Worm (Caenorhabditis elegans): ENCODE data around the gene F23F1.6.

The F23F1.6 gene

ce11 chrII:60049-60448 is 22.9 kb upstream of the F23F1.6 start:
- TF ChIP-seq sox-4 (tag; optimal IDR thresholded peaks at IDR 0.05) (no peak), ztf-11 (tag; optimal IDR thresholded peaks at IDR 0.05) (no peak), ets-5 (GFP tag; IDR thresholded peaks at IDR 0.05) (no peak), nhr-20 (tag; optimal IDR thresholded peaks at IDR 0.05) (peak; percentile 24), tbx-2 (tag; optimal IDR thresholded peaks at IDR 0.05) (no peak), lin-13 (GFP tag; optimal IDR thresholded peaks at IDR 0.05) (no peak), lin-35 (GFP tag; optimal IDR thresholded peaks at IDR 0.05) (peak in 1 of 2 experiments; percentile 16), skn-1 (tag; optimal IDR thresholded peaks at IDR 0.05) (no peak), snu-23 (GFP tag; optimal IDR thresholded peaks at IDR 0.05) (peak; percentile 54), fkh-8 (tag; optimal IDR thresholded peaks at IDR 0.05) (no peak), ceh-90 (tag; optimal IDR thresholded peaks at IDR 0.05) (no peak), blmp-1 (tag; optimal IDR thresholded peaks at IDR 0.05) (peak; percentile 59), unc-98 (GFP tag; IDR thresholded peaks at IDR 0.05) (no peak), mep-1 (tag; optimal IDR thresholded peaks at IDR 0.05) (no peak), hlh-17 (GFP tag; optimal IDR thresholded peaks at IDR 0.05; ENCODE audit: borderline replicate concordance) (no peak), efl-3 (GFP tag; optimal IDR thresholded peaks at IDR 0.05) (no peak), snpc-4 (tag; optimal IDR thresholded peaks at IDR 0.05) (no peak), swsn-7 (tag; optimal IDR thresholded peaks at IDR 0.05) (no peak), efl-1 (optimal IDR thresholded peaks at IDR 0.05) (no peak), efl-1 (GFP tag; optimal IDR thresholded peaks at IDR 0.05 in 1 of 2) (no peak), nhr-11 (tag; optimal IDR thresholded peaks at IDR 0.05) (no peak), C04F5.9 (tag; optimal IDR thresholded peaks at IDR 0.05) (no peak), unc-62 (GFP tag; optimal IDR thresholded peaks at IDR 0.05) (no peak), zip-4 (GFP tag; optimal IDR thresholded peaks at IDR 0.05) (no peak), grh-1 (GFP tag; IDR thresholded peaks at IDR 0.05) (no peak), hpl-2 (GFP tag; optimal IDR thresholded peaks at IDR 0.05) (no peak), ztf-4 (tag; optimal IDR thresholded peaks at IDR 0.05) (no peak), ceh-82 (tag; optimal IDR thresholded peaks at IDR 0.05) (no peak), Y116A8C.19 (tag; optimal IDR thresholded peaks at IDR 0.05; ENCODE audit: borderline replicate concordance) (no peak), ceh-63 (GFP tag; optimal IDR thresholded peaks at IDR 0.05) (no peak), fkh-4 (tag; optimal IDR thresholded peaks at IDR 0.05; ENCODE audit: borderline replicate concordance) (no peak), nhr-71 (tag; optimal IDR thresholded peaks at IDR 0.05) (peak; percentile 3), nhr-85 (tag) (peak; percentile 65), unc-86 (tag; optimal IDR thresholded peaks at IDR 0.05) (no peak), ceh-8 (GFP tag; optimal IDR thresholded peaks at IDR 0.05) (no peak), mdl-1 (tag; optimal IDR thresholded peaks at IDR 0.05) (no peak), nhr-12 (tag; optimal IDR thresholded peaks at IDR 0.05) (no peak), lin-14 (GFP tag; optimal IDR thresholded peaks at IDR 0.05) (peak; percentile 50), tlp-1 (tag; optimal IDR thresholded peaks at IDR 0.05) (no peak), alr-1 (tag; optimal IDR thresholded peaks at IDR 0.05; ENCODE audit: borderline replicate concordance) (no peak), ceh-88 (GFP tag; IDR thresholded peaks at IDR 0.05) (no peak), nhr-47 (tag; optimal IDR thresholded peaks at IDR 0.05) (no peak), pqm-1 (tag; optimal IDR thresholded peaks at IDR 0.05) (no peak), lin-15B (tag; optimal IDR thresholded peaks at IDR 0.05) (no peak), zag-1 (tag; optimal IDR thresholded peaks at IDR 0.05) (no peak), isw-1 (GFP tag; IDR thresholded peaks at IDR 0.05) (no peak), C16A3.4 (tag; optimal IDR thresholded peaks at IDR 0.05) (no peak), nhr-77 (tag; optimal IDR thresholded peaks at IDR 0.05) (no peak)
